Worm (Caenorhabditis elegans) whole organism, midembryonic: ENCODE results near the gene F53B1.8.

ENCODE experiments used
- T22C8.4 ChIP-seq: fragments of 200-800 bp; sonication (Bioruptor generic); IDR thresholded peaks from 2 replicates; pipeline ENCODE4 v1.3.6; 2022; ENCODE audit warnings: missing genetic modification characterization, missing compliant biosample characterization
- med-1 ChIP-seq: sonication (generic microtip); optimal IDR thresholded peaks from 2 replicates; lab custom pipeline; 2017; ENCODE audit warnings: missing genetic modification characterization, mild to moderate bottlenecking, missing compliant biosample characterization, antibody characterized with exemption, missing genetic modification reagents; ENCODE audit not compliant: insufficient read depth
- tab-1 ChIP-seq: fragments of 200-800 bp; sonication (Bioruptor generic); IDR thresholded peaks from 2 replicates; pipeline ENCODE4 v1.3.6; 2022; ENCODE audit warnings: missing genetic modification characterization, missing compliant biosample characterization
- ztf-29 ChIP-seq: fragments of 200-800 bp; sonication (Bioruptor generic); IDR thresholded peaks from 2 replicates; pipeline ENCODE4 v1.3.6; 2022; ENCODE audit warnings: missing genetic modification reagents, missing genetic modification characterization, missing compliant biosample characterization

DNA sequence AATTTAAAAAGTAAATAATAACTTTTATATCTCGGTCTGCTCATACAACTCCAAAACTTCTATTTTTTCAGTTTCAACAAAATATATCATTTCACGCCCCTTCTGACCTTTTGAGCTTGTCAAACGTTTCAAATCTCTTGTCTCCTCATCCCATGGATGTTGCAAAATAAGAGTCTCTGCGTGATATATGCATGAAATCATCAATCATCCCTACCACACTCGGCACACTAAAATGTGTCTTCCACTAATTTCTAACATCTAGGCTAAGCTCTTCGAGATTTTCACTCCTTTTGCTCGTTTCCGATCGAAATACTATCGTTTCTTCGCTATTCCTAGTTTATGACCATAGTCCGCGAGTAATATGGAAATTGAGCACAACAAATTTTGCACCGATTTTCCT, 31.0 kb downstream of the F53B1.8 start:
- TF ChIP-seq T22C8.4 (GFP tag; lab: Robert Waterston, UW) (no peak), tab-1 (no peak), ztf-29 (GFP tag; lab: Robert Waterston, UW) (no peak), med-1 (GFP tag; lab: Kevin White, UChicago) (no peak)
